Worm (Caenorhabditis elegans): ENCODE measurements around the gene F44A6.5.
A peak's percentile ranks its signal among the peaks of the same experiment; 100 is the strongest.

F44A6.5 gene

ce11 chrX:10212469-10212868 lies 6.3 kb downstream of the F44A6.5 start, which contains the start of gene F44A6.3:
TSS of gene F44A6.3 (plus strand) at chrX:10212769.
- TF ChIP-seq ztf-29 (GFP tag; IDR thresholded peaks at IDR 0.05) (no peak), cog-1 (tag; optimal IDR thresholded peaks at IDR 0.05) (no peak), med-1 (GFP tag; optimal IDR thresholded peaks at IDR 0.05; ENCODE audit: insufficient read depth) (no peak), flt-1 (GFP tag; IDR thresholded peaks at IDR 0.05) (no peak), klf-2 (GFP tag; conservative IDR thresholded peaks at IDR 0.05) (no peak), ref-1 (GFP tag; conservative IDR thresholded peaks at IDR 0.05) (no peak), T22C8.4 (GFP tag; IDR thresholded peaks at IDR 0.05) (no peak), tab-1 (GFP tag; IDR thresholded peaks at IDR 0.05) (no peak)

- no peak for TF ChIP-seq flt-1 (GFP tag; IDR thresholded peaks at IDR 0.05)
- TF ChIP-seq med-1 (GFP tag; optimal IDR thresholded peaks at IDR 0.05; ENCODE audit: insufficient read depth): no peak
- TF ChIP-seq klf-2 (GFP tag; conservative IDR thresholded peaks at IDR 0.05): no peak
- TF ChIP-seq ztf-23 (GFP tag; IDR thresholded peaks at IDR 0.05): no peak
- no peak for TF ChIP-seq cog-1 (tag; optimal IDR thresholded peaks at IDR 0.05)
- TF ChIP-seq T22C8.4 (GFP tag; IDR thresholded peaks at IDR 0.05): no peak
- no peak for TF ChIP-seq ref-1 (GFP tag; conservative IDR thresholded peaks at IDR 0.05)
- no peak for TF ChIP-seq ztf-29 (GFP tag; IDR thresholded peaks at IDR 0.05)
- TF ChIP-seq tab-1 (GFP tag; IDR thresholded peaks at IDR 0.05): no peak
These were observed 10.2 kb downstream of the F44A6.5 start for ce11 chrX:10208481-10208880.

ce11 chrX:10206008-10206407 lies 12.7 kb downstream of the F44A6.5 start:
- TF ChIP-seq ref-1 (GFP tag; conservative IDR thresholded peaks at IDR 0.05) (no peak), flt-1 (GFP tag; IDR thresholded peaks at IDR 0.05) (peak; percentile 14; the same call in 1 of the 2 replicates)

ce11 chrX:10205321-10205720 lies 13.4 kb downstream of the F44A6.5 start, which contains the start of gene sex-1:
TSS of gene sex-1 (minus strand) at chrX:10205421.
- TF ChIP-seq ref-1 (GFP tag; conservative IDR thresholded peaks at IDR 0.05) (no peak), T22C8.4 (GFP tag; IDR thresholded peaks at IDR 0.05) (no peak), ztf-29 (GFP tag; IDR thresholded peaks at IDR 0.05) (no peak), ztf-23 (GFP tag; IDR thresholded peaks at IDR 0.05) (no peak), cog-1 (tag; optimal IDR thresholded peaks at IDR 0.05) (no peak), flt-1 (GFP tag; IDR thresholded peaks at IDR 0.05) (no peak), med-1 (GFP tag; optimal IDR thresholded peaks at IDR 0.05; ENCODE audit: insufficient read depth) (no peak), tab-1 (GFP tag; IDR thresholded peaks at IDR 0.05) (no peak), klf-2 (GFP tag; conservative IDR thresholded peaks at IDR 0.05) (no peak)

ce11 chrX:10204313-10205063 lies 14.2 kb downstream of the F44A6.5 start:
- peak; percentile 55 for TF ChIP-seq cog-1 (tag; optimal IDR thresholded peaks at IDR 0.05)
- peak; percentile 62; the same call in 1 of the 2 replicates for TF ChIP-seq flt-1 (GFP tag; IDR thresholded peaks at IDR 0.05)
- no peak for TF ChIP-seq T22C8.4 (GFP tag; IDR thresholded peaks at IDR 0.05)

ce11 chrX:10203501-10203900 lies 15.2 kb downstream of the F44A6.5 start:
- TF ChIP-seq flt-1 (GFP tag; IDR thresholded peaks at IDR 0.05): no peak
- no peak for TF ChIP-seq ztf-23 (GFP tag; IDR thresholded peaks at IDR 0.05)
- no peak for TF ChIP-seq klf-2 (GFP tag; conservative IDR thresholded peaks at IDR 0.05)
- no peak for TF ChIP-seq ztf-29 (GFP tag; IDR thresholded peaks at IDR 0.05)
- no peak for TF ChIP-seq med-1 (GFP tag; optimal IDR thresholded peaks at IDR 0.05; ENCODE audit: insufficient read depth)
- TF ChIP-seq cog-1 (tag; optimal IDR thresholded peaks at IDR 0.05): no peak
- TF ChIP-seq tab-1 (GFP tag; IDR thresholded peaks at IDR 0.05): no peak
- TF ChIP-seq ref-1 (GFP tag; conservative IDR thresholded peaks at IDR 0.05): no peak
- no peak for TF ChIP-seq T22C8.4 (GFP tag; IDR thresholded peaks at IDR 0.05)

ce11 chrX:10199202-10199601 lies 19.5 kb downstream of the F44A6.5 start:
- no peak for TF ChIP-seq ref-1 (GFP tag; conservative IDR thresholded peaks at IDR 0.05)
- TF ChIP-seq ztf-29 (GFP tag; IDR thresholded peaks at IDR 0.05): no peak
- no peak for TF ChIP-seq med-1 (GFP tag; optimal IDR thresholded peaks at IDR 0.05; ENCODE audit: insufficient read depth)
- TF ChIP-seq flt-1 (GFP tag; IDR thresholded peaks at IDR 0.05): no peak
- TF ChIP-seq cog-1 (tag; optimal IDR thresholded peaks at IDR 0.05): no peak
- no peak for TF ChIP-seq T22C8.4 (GFP tag; IDR thresholded peaks at IDR 0.05)
- no peak for TF ChIP-seq ztf-23 (GFP tag; IDR thresholded peaks at IDR 0.05)
- TF ChIP-seq tab-1 (GFP tag; IDR thresholded peaks at IDR 0.05): no peak
- no peak for TF ChIP-seq klf-2 (GFP tag; conservative IDR thresholded peaks at IDR 0.05)

ce11 chrX:10197204-10197756 lies 21.4 kb downstream of the F44A6.5 start, which contains the start of gene nucb-1:
TSS of gene nucb-1 (plus strand) at chrX:10197706.
- TF ChIP-seq tab-1 (GFP tag; IDR thresholded peaks at IDR 0.05) (no peak), cog-1 (tag; optimal IDR thresholded peaks at IDR 0.05) (peak; percentile 68), ztf-23 (GFP tag; IDR thresholded peaks at IDR 0.05) (0 out of 2 replicates have a peak, but pooled peaks have one; percentile 23)

- TF ChIP-seq ztf-29 (GFP tag; IDR thresholded peaks at IDR 0.05) (no peak), med-1 (GFP tag; optimal IDR thresholded peaks at IDR 0.05; ENCODE audit: insufficient read depth) (no peak)
These were observed 24.2 kb downstream of the F44A6.5 start, which contains the start of gene myrf-2 for ce11 chrX:10194327-10195096. TSS of gene myrf-2 (minus strand) at chrX:10194377.

ce11 chrX:10189805-10190204 lies 28.9 kb downstream of the F44A6.5 start:
- TF ChIP-seq tab-1 (GFP tag; IDR thresholded peaks at IDR 0.05) (no peak), ztf-29 (GFP tag; IDR thresholded peaks at IDR 0.05) (no peak), ref-1 (GFP tag; conservative IDR thresholded peaks at IDR 0.05) (no peak), klf-2 (GFP tag; conservative IDR thresholded peaks at IDR 0.05) (0 out of 2 replicates have a peak, but pooled peaks have one; percentile 12)

Data from whole organism, midembryonic.